Worm (Caenorhabditis elegans) whole organism, L3 larva: ENCODE measurements around the gene B0303.14.
A peak's percentile ranks its signal among the peaks of the same experiment; 100 is the strongest.

Experiments
- ZK546.5 ChIP-seq: sonication (generic microtip); optimal IDR thresholded peaks from 2 replicates; lab custom pipeline; 2017; ENCODE audit warnings: missing biosample characterization, missing genetic modification characterization
- aly-2 ChIP-seq: fragments of 150-350 bp; optimal IDR thresholded peaks from 2 replicates; lab custom pipeline; 2014; ENCODE audit warnings: missing biosample characterization, missing genetic modification characterization
- ceh-82 ChIP-seq: fragments of 150-350 bp; optimal IDR thresholded peaks from 2 replicates; lab custom pipeline; 2014; ENCODE audit warnings: missing biosample characterization, missing genetic modification characterization
- nhr-11 ChIP-seq: fragments of 150-350 bp; optimal IDR thresholded peaks from 2 replicates; lab custom pipeline; 2014; ENCODE audit warnings: missing biosample characterization, missing genetic modification characterization
- nhr-12 ChIP-seq: fragments of 150-350 bp; optimal IDR thresholded peaks from 2 replicates; lab custom pipeline; 2014; ENCODE audit warnings: missing biosample characterization, missing genetic modification characterization
- nhr-25 ChIP-seq: sonication (generic microtip); optimal IDR thresholded peaks from 2 replicates; lab custom pipeline; 2017; ENCODE audit warnings: missing biosample characterization, missing genetic modification characterization
- nhr-77 ChIP-seq: fragments of 150-350 bp; optimal IDR thresholded peaks from 2 replicates; lab custom pipeline; 2014; ENCODE audit warnings: missing biosample characterization, missing genetic modification characterization
- skn-1 ChIP-seq: fragments of 150-350 bp; optimal IDR thresholded peaks from 2 replicates; lab custom pipeline; 2014; ENCODE audit warnings: missing biosample characterization, missing genetic modification characterization
- tbx-2 ChIP-seq: sonication (generic microtip); optimal IDR thresholded peaks from 2 replicates; lab custom pipeline; 2016; ENCODE audit warnings: mild to moderate bottlenecking, missing genetic modification characterization, missing compliant biosample characterization
- unc-62 ChIP-seq: fragments of 150-350 bp; sonication (generic microtip); optimal IDR thresholded peaks from 4 replicates; lab custom pipeline; 2014; ENCODE audit warnings: missing biosample characterization, missing genetic modification reagents, missing genetic modification characterization
- ztf-11 ChIP-seq: fragments of 150-350 bp; optimal IDR thresholded peaks from 2 replicates; lab custom pipeline; 2014; ENCODE audit warnings: missing biosample characterization, missing genetic modification characterization

ce11 chrIII:8734327-8734885 is 18.4 kb upstream of the B0303.14 start:
- no peak for TF ChIP-seq aly-2 (tag; lab: Kevin White, UChicago)
- TF ChIP-seq skn-1: no peak
- no peak for TF ChIP-seq nhr-12 (tag; lab: Kevin White, UChicago)
- TF ChIP-seq tbx-2 (tag; lab: Kevin White, UChicago): no peak
- TF ChIP-seq nhr-25 (tag; lab: Kevin White, UChicago): peak; percentile 82
- no peak for TF ChIP-seq ceh-82
- no peak for TF ChIP-seq nhr-77 (tag; lab: Kevin White, UChicago)
- no peak for TF ChIP-seq nhr-11 (tag; lab: Kevin White, UChicago)
- TF ChIP-seq unc-62 (GFP tag; lab: Kevin White, UChicago): peak; percentile 50
- TF ChIP-seq ZK546.5 (tag; lab: Kevin White, UChicago): no peak
- TF ChIP-seq ztf-11 (tag; lab: Kevin White, UChicago): no peak
